Worm (Caenorhabditis elegans) whole organism, young adult: Measurements from ENCODE around the gene aexr-3.

Experiments used
- B0019.2 ChIP-seq: fragments of 200-800 bp; sonication (Bioruptor generic); conservative IDR thresholded peaks from 2 replicates; pipeline ENCODE4 v1.3.6; 2022; ENCODE audit warnings: missing genetic modification reagents, missing genetic modification characterization, missing compliant biosample characterization
- C06A6.2 ChIP-seq: fragments of 200-800 bp; sonication (Bioruptor generic); conservative IDR thresholded peaks from 2 replicates; pipeline ENCODE4 v1.3.6; 2022; ENCODE audit warnings: missing genetic modification characterization, missing compliant biosample characterization
- F23B12.7 ChIP-seq: sonication (generic microtip); optimal IDR thresholded peaks from 2 replicates; lab custom pipeline; 2017; ENCODE audit warnings: missing genetic modification characterization, mild to moderate bottlenecking, missing compliant biosample characterization, antibody characterized with exemption, moderate library complexity; ENCODE audit not compliant: insufficient read depth
- F49E8.2 ChIP-seq: sonication (generic microtip); optimal IDR thresholded peaks from 3 replicates; lab custom pipeline; 2017; ENCODE audit warnings: missing genetic modification characterization, mild to moderate bottlenecking, missing compliant biosample characterization, antibody characterized with exemption, moderate library complexity; ENCODE audit not compliant: insufficient read depth
- F55B11.4 ChIP-seq: sonication (generic microtip); optimal IDR thresholded peaks from 2 replicates; lab custom pipeline; 2016; ENCODE audit warnings: missing compliant biosample characterization, missing genetic modification characterization, borderline replicate concordance; ENCODE audit not compliant: insufficient read depth
- F57A8.1 ChIP-seq: fragments of 200-800 bp; sonication (Bioruptor generic); optimal IDR thresholded peaks from 2 replicates; lab custom pipeline; 2018; ENCODE audit warnings: mild to moderate bottlenecking, missing genetic modification characterization, moderate library complexity, missing compliant biosample characterization
- F57C9.4 ChIP-seq: sonication (generic microtip); optimal IDR thresholded peaks from 2 replicates; lab custom pipeline; 2017; ENCODE audit warnings: mild to moderate bottlenecking, missing genetic modification characterization, missing compliant biosample characterization
- K12H6.12 ChIP-seq: fragments of 200-800 bp; sonication (Bioruptor generic); optimal IDR thresholded peaks from 2 replicates; lab custom pipeline; 2018; ENCODE audit warnings: mild to moderate bottlenecking, missing genetic modification characterization, missing compliant biosample characterization
- Y53G8AR.9 ChIP-seq: fragments of 200-800 bp; sonication (Bioruptor generic); conservative IDR thresholded peaks from 2 replicates; pipeline ENCODE4 v1.3.6; 2022; ENCODE audit warnings: missing genetic modification reagents, missing genetic modification characterization, missing compliant biosample characterization
- Y79H2A.3 ChIP-seq: fragments of 200-800 bp; sonication (Bioruptor generic); conservative IDR thresholded peaks from 2 replicates; pipeline ENCODE4 v1.3.6; 2022; ENCODE audit warnings: missing genetic modification reagents, missing genetic modification characterization, missing compliant biosample characterization
- Y95B8A.8 ChIP-seq: fragments of 200-800 bp; sonication (Bioruptor generic); IDR thresholded peaks from 2 replicates; pipeline ENCODE4 v1.3.6; 2022; ENCODE audit warnings: missing genetic modification reagents, missing genetic modification characterization, missing compliant biosample characterization
- aptf-3 ChIP-seq: fragments of 200-800 bp; sonication (Bioruptor generic); IDR thresholded peaks from 2 replicates; pipeline ENCODE4 v1.3.6; 2022; ENCODE audit warnings: missing genetic modification characterization, missing compliant biosample characterization
- attf-5 ChIP-seq: fragments of 200-800 bp; sonication (Bioruptor generic); optimal IDR thresholded peaks from 2 replicates; lab custom pipeline; 2018; ENCODE audit warnings: mild to moderate bottlenecking, missing genetic modification characterization, missing compliant biosample characterization
- attf-6 ChIP-seq: fragments of 200-800 bp; sonication (Bioruptor generic); IDR thresholded peaks from 2 replicates; pipeline ENCODE4 v1.3.6; 2022; ENCODE audit warnings: missing genetic modification reagents, missing genetic modification characterization, missing compliant biosample characterization
- bed-1 ChIP-seq: fragments of 200-800 bp; sonication (Bioruptor generic); IDR thresholded peaks from 2 replicates; pipeline ENCODE4 v1.3.6; 2022; ENCODE audit warnings: missing genetic modification reagents, missing genetic modification characterization, missing compliant biosample characterization
- cebp-1 ChIP-seq, 2 experiments: fragments of 200-800 bp in 1 of 2; sonication (Bioruptor generic) in 1 of 2; sonication (generic microtip) in 1 of 2; IDR thresholded peaks in 1 of 2; optimal IDR thresholded peaks in 1 of 2; 2 replicates each; pipeline versions ENCODE4 v1.3.6 to Lab custom; 2017 to 2022; ENCODE audit warnings: missing compliant biosample characterization in 2 of 2, missing genetic modification characterization in 2 of 2, mild to moderate bottlenecking in 1 of 2, missing genetic modification reagents in 1 of 2, moderate library complexity in 1 of 2
- cebp-2 ChIP-seq: fragments of 200-800 bp; sonication (Bioruptor generic); IDR thresholded peaks from 2 replicates; pipeline ENCODE4 v1.3.6; 2022; ENCODE audit warnings: missing genetic modification characterization, missing compliant biosample characterization
- ceh-100 ChIP-seq: fragments of 200-800 bp; sonication (Bioruptor generic); IDR thresholded peaks from 2 replicates; pipeline ENCODE4 v1.3.6; 2022; ENCODE audit warnings: missing genetic modification reagents, missing genetic modification characterization, missing compliant biosample characterization
- ceh-27 ChIP-seq: fragments of 200-800 bp; sonication (Bioruptor generic); optimal IDR thresholded peaks from 2 replicates; lab custom pipeline; 2018; ENCODE audit warnings: mild to moderate bottlenecking, missing genetic modification characterization, moderate library complexity, missing compliant biosample characterization
- ceh-79 ChIP-seq: sonication (generic microtip); optimal IDR thresholded peaks from 2 replicates; lab custom pipeline; 2017; ENCODE audit warnings: mild to moderate bottlenecking, missing genetic modification characterization, missing compliant biosample characterization
- dpl-1 ChIP-seq: fragments of 150-350 bp; optimal IDR thresholded peaks from 2 replicates; lab custom pipeline; 2014; ENCODE audit warnings: missing biosample characterization, missing genetic modification reagents, missing genetic modification characterization
- efl-1 ChIP-seq: fragments of 150-350 bp; optimal IDR thresholded peaks from 2 replicates; lab custom pipeline; 2014; ENCODE audit warnings: missing biosample characterization, missing genetic modification reagents, missing genetic modification characterization
- egrh-3 ChIP-seq: fragments of 200-800 bp; sonication (Bioruptor generic); IDR thresholded peaks from 2 replicates; pipeline ENCODE4 v1.3.6; 2022; ENCODE audit warnings: missing genetic modification reagents, missing genetic modification characterization, missing compliant biosample characterization
- ets-4 ChIP-seq: fragments of 200-800 bp; sonication (Bioruptor generic); optimal IDR thresholded peaks from 2 replicates; lab custom pipeline; 2018; ENCODE audit warnings: mild to moderate bottlenecking, missing genetic modification characterization, missing compliant biosample characterization
- hlh-12 ChIP-seq: sonication (generic microtip); optimal IDR thresholded peaks from 2 replicates; lab custom pipeline; 2016; ENCODE audit warnings: missing genetic modification characterization, missing compliant biosample characterization
- hlh-26 ChIP-seq: fragments of 200-800 bp; sonication (Bioruptor generic); conservative IDR thresholded peaks from 2 replicates; pipeline ENCODE4 v1.3.6; 2022; ENCODE audit warnings: missing genetic modification reagents, missing genetic modification characterization, missing compliant biosample characterization
- hmg-20 ChIP-seq: fragments of 200-800 bp; sonication (Bioruptor generic); IDR thresholded peaks from 2 replicates; pipeline ENCODE4 v1.3.6; 2022; ENCODE audit warnings: missing genetic modification reagents, missing genetic modification characterization, missing compliant biosample characterization
- lin-26 ChIP-seq: fragments of 200-800 bp; sonication (Bioruptor generic); IDR thresholded peaks from 2 replicates; pipeline ENCODE4 v1.3.6; 2022; ENCODE audit warnings: missing genetic modification reagents, missing genetic modification characterization, missing compliant biosample characterization
- lin-35 ChIP-seq, 3 experiments: fragments of 150-350 bp in 2 of 3; sonication (generic microtip) in 1 of 3; optimal IDR thresholded peaks; 2 replicates each; lab custom pipeline; 2014 to 2018; ENCODE audit warnings: missing biosample characterization in 3 of 3, missing genetic modification characterization in 3 of 3, missing genetic modification reagents in 3 of 3
- lin-54 ChIP-seq: fragments of 200-800 bp; sonication (Bioruptor generic); optimal IDR thresholded peaks from 2 replicates; lab custom pipeline; 2018; ENCODE audit warnings: mild to moderate bottlenecking, missing genetic modification characterization, missing compliant biosample characterization
- mcd-1 ChIP-seq: fragments of 200-800 bp; sonication (Bioruptor generic); IDR thresholded peaks from 2 replicates; pipeline ENCODE4 v1.3.6; 2022; ENCODE audit warnings: missing genetic modification reagents, missing genetic modification characterization, missing compliant biosample characterization
- nfya-1 ChIP-seq: sonication (generic microtip); optimal IDR thresholded peaks from 2 replicates; lab custom pipeline; 2017; ENCODE audit warnings: antibody characterized with exemption, missing compliant biosample characterization, missing genetic modification characterization, borderline replicate concordance; ENCODE audit not compliant: insufficient read depth
- nfyb-1 ChIP-seq: fragments of 200-800 bp; sonication (Bioruptor generic); IDR thresholded peaks from 2 replicates; pipeline ENCODE4 v1.3.6; 2022; ENCODE audit warnings: missing genetic modification reagents, missing genetic modification characterization, missing compliant biosample characterization
- nhr-27 ChIP-seq: fragments of 200-800 bp; sonication (Bioruptor generic); optimal IDR thresholded peaks from 2 replicates; lab custom pipeline; 2018; ENCODE audit warnings: mild to moderate bottlenecking, missing genetic modification characterization, moderate library complexity, missing compliant biosample characterization
- nhr-80 ChIP-seq: sonication (generic microtip); optimal IDR thresholded peaks from 2 replicates; lab custom pipeline; 2016; ENCODE audit warnings: missing genetic modification characterization, missing compliant biosample characterization
- rcor-1 ChIP-seq: fragments of 200-800 bp; sonication (Bioruptor generic); IDR thresholded peaks from 2 replicates; pipeline ENCODE4 v1.3.6; 2022; ENCODE audit warnings: missing genetic modification reagents, missing genetic modification characterization, missing compliant biosample characterization
- rec-8 ChIP-seq, 2 experiments: sonication (generic microtip); optimal IDR thresholded peaks; 2 replicates each; lab custom pipeline; 2016; ENCODE audit warnings: mild to moderate bottlenecking in 2 of 2, missing genetic modification characterization in 2 of 2, missing genetic modification reagents in 2 of 2, missing genotype in 2 of 2, missing biosample characterization in 1 of 2, missing compliant biosample characterization in 1 of 2, moderate library complexity in 1 of 2
- snpc-1.1 ChIP-seq: sonication (generic microtip); optimal IDR thresholded peaks from 2 replicates; lab custom pipeline; 2017; ENCODE audit warnings: missing genetic modification characterization, mild to moderate bottlenecking, missing compliant biosample characterization, antibody characterized with exemption, moderate library complexity, missing genotype, missing genetic modification reagents; ENCODE audit not compliant: insufficient read depth
- tlf-1 ChIP-seq: fragments of 200-800 bp; sonication (Bioruptor generic); optimal IDR thresholded peaks from 2 replicates; lab custom pipeline; 2018; ENCODE audit warnings: mild to moderate bottlenecking, missing genetic modification characterization, missing compliant biosample characterization
- zfh-2 ChIP-seq: fragments of 200-800 bp; sonication (Bioruptor generic); conservative IDR thresholded peaks from 2 replicates; pipeline ENCODE4 v1.3.6; 2022; ENCODE audit warnings: missing genetic modification reagents, missing genetic modification characterization, missing compliant biosample characterization
- ztf-22 ChIP-seq: fragments of 200-800 bp; sonication (Bioruptor generic); optimal IDR thresholded peaks from 2 replicates; lab custom pipeline; 2018; ENCODE audit warnings: mild to moderate bottlenecking, missing genetic modification characterization, moderate library complexity, missing compliant biosample characterization
- ztf-28 ChIP-seq: fragments of 200-800 bp; sonication (Bioruptor generic); IDR thresholded peaks from 2 replicates; pipeline ENCODE4 v1.3.6; 2022; ENCODE audit warnings: missing genetic modification reagents, missing genetic modification characterization, missing compliant biosample characterization
- ztf-3 ChIP-seq: fragments of 200-800 bp; sonication (Bioruptor generic); optimal IDR thresholded peaks from 2 replicates; lab custom pipeline; 2018; ENCODE audit warnings: mild to moderate bottlenecking, missing genetic modification characterization, missing compliant biosample characterization

The aexr-3 gene

ce11 chrX:8995527-8995946, 34.6 kb upstream of the aexr-3 start (continued):
- no peak for TF ChIP-seq nfya-1 (tag; lab: Kevin White, UChicago)
- TF ChIP-seq nhr-80 (tag; lab: Kevin White, UChicago): no peak
- no peak for TF ChIP-seq nhr-27 (tag; lab: Kevin White, UChicago)
- TF ChIP-seq K12H6.12 (tag; lab: Kevin White, UChicago): peak; percentile 57
- peak; percentile 90 for TF ChIP-seq zfh-2 (GFP tag; lab: Robert Waterston, UW)
- TF ChIP-seq hlh-12: no peak
- TF ChIP-seq lin-35 (GFP tag; optimal IDR thresholded peaks at IDR 0.05; lab: Kevin White, UChicago): peak in 1 of 3 experiments; percentile 22
- TF ChIP-seq efl-1: no peak
- no peak for TF ChIP-seq ztf-22
- 0 out of 2 replicates have a peak, but pooled peaks have one; percentile 34 for TF ChIP-seq mcd-1 (GFP tag; lab: Robert Waterston, UW)
- no peak for TF ChIP-seq ets-4 (GFP tag; lab: Kevin White, UChicago)
- no peak for TF ChIP-seq lin-54
- no peak for TF ChIP-seq F55B11.4 (tag; lab: Kevin White, UChicago)
- TF ChIP-seq F49E8.2: no peak
- TF ChIP-seq cebp-2 (GFP tag; lab: Robert Waterston, UW): no peak
- TF ChIP-seq ceh-79 (tag; lab: Kevin White, UChicago): no peak
- TF ChIP-seq egrh-3: peak; percentile 33; the same call in 1 of the 2 replicates
- no peak for TF ChIP-seq ceh-100 (GFP tag; lab: Robert Waterston, UW)
- no peak for TF ChIP-seq ztf-3 (GFP tag; lab: Kevin White, UChicago)
- no peak for TF ChIP-seq Y95B8A.8
- TF ChIP-seq hlh-26: no peak
- peak; percentile 4 for TF ChIP-seq attf-5 (GFP tag; lab: Kevin White, UChicago)
- TF ChIP-seq B0019.2 (GFP tag; lab: Robert Waterston, UW): no peak
- TF ChIP-seq attf-6 (GFP tag; lab: Robert Waterston, UW): no peak
- TF ChIP-seq ceh-27: no peak
- TF ChIP-seq rcor-1 (GFP tag; lab: Robert Waterston, UW): peak; percentile 45; the same call in 1 of the 2 replicates

DNA sequence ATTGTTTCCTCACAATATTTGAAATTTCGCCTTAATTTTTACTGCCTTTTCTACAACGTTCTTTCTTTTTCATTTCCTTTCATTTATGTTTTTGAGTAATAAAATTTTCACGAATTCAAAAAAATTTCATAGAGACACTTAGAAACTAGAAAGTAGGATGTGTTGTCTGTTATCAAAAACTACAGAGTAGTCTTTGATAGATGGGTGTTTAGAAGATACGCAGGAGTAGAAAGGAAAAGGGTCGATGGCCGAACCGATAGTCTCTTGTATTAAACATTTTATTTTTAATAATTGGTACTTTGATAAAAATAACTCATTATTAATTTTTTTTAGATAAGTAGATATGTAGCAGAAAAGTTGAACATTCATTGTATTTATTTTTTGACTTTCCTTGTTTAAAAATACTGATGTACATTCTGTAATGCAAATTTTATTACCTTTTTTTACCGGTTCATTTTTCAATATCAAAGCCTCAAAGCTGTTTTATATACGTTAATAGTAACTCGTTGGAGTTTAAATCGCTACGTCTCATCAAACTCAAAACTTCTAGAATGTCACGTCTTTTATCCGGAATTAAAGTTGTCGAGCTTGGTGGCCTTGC, 31.0 kb upstream of the aexr-3 start, which contains the start of gene C24A3.4:
Gene C24A3.4 (plus strand): TSS at position 551 of the 601 bp plus-strand sequence.
- TF ChIP-seq snpc-1.1 (no peak), nhr-80 (tag; lab: Kevin White, UChicago) (no peak), F57A8.1 (GFP tag; lab: Kevin White, UChicago) (no peak), dpl-1 (GFP tag; lab: Kevin White, UChicago) (no peak), rec-8 (tag; optimal IDR thresholded peaks at IDR 0.05; lab: Kevin White, UChicago) (no peak), aptf-3 (no peak), ztf-22 (no peak), bed-1 (GFP tag; lab: Robert Waterston, UW) (no peak), cebp-1 (GFP tag; IDR thresholded peaks at IDR 0.05; lab: Robert Waterston, UW) (no peak), cebp-1 (tag; optimal IDR thresholded peaks at IDR 0.05; lab: Kevin White, UChicago) (no peak), hmg-20 (no peak), F57C9.4 (tag; lab: Kevin White, UChicago) (no peak), lin-26 (GFP tag; lab: Robert Waterston, UW) (no peak), tlf-1 (GFP tag; lab: Kevin White, UChicago) (no peak), F55B11.4 (tag; lab: Kevin White, UChicago) (no peak), Y79H2A.3 (no peak), C06A6.2 (GFP tag; lab: Robert Waterston, UW) (no peak), ztf-28 (no peak), Y53G8AR.9 (GFP tag; lab: Robert Waterston, UW) (no peak), F23B12.7 (tag; lab: Kevin White, UChicago) (no peak), nfyb-1 (no peak)
